Worm (Caenorhabditis elegans) whole organism, L4/young adult: ENCODE results near the gene C06H5.14.

ENCODE experiments used
- W03F9.2 ChIP-seq: fragments of 150-350 bp; optimal IDR thresholded peaks from 2 replicates; lab custom pipeline; 2014; ENCODE audit warnings: missing biosample characterization, missing genetic modification characterization
- dao-5 ChIP-seq: sonication (generic microtip); optimal IDR thresholded peaks from 2 replicates; lab custom pipeline; 2016; ENCODE audit warnings: missing genotype, missing genetic modification characterization, moderate library complexity, missing compliant biosample characterization
- him-1 ChIP-seq: sonication (generic microtip); optimal IDR thresholded peaks from 2 replicates; lab custom pipeline; 2016; ENCODE audit warnings: missing genotype, missing genetic modification reagents, missing genetic modification characterization, missing compliant biosample characterization

DNA sequence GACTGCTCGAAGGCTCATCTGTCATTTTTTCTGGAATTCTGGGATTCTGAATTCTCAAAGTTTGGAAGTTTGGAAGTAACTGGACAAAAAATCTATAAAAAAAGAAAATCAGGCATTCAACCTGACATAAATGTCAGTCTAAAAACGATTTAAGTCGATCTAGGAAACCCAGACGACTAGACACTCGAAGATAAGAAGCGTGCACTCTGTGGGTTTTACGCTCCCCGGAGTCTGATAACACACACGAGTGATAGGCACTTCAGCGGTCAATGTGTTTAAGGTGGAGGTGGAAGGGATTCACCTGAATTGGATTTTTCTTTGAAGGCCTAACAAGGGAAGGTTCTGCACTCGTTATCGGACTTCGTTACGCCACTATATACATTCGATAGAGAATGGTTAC is 15.0 kb upstream of the C06H5.14 start, which contains the start of gene C06H5.6:
- TF ChIP-seq W03F9.2 (tag; lab: Kevin White, UChicago) (no peak), him-1 (no peak), dao-5 (tag; lab: Kevin White, UChicago) (no peak)
